Fruit fly (Drosophila melanogaster) whole organism, prepupa: ENCODE results near the gene Mi-2.

Source experiments
- CG11762 ChIP-seq: fragments of 200-800 bp; sonication (Bioruptor generic); optimal IDR thresholded peaks from 3 replicates; lab custom pipeline; 2016; ENCODE audit warnings: missing biosample characterization, missing genetic modification characterization; ENCODE audit not compliant: insufficient read depth
- CG11902 ChIP-seq: fragments of 200-800 bp; sonication (Bioruptor generic); optimal IDR thresholded peaks from 3 replicates; lab custom pipeline; 2016; ENCODE audit warnings: missing biosample characterization, missing genetic modification characterization
- CG31627 ChIP-seq: fragments of 200-800 bp; sonication (Bioruptor generic); optimal IDR thresholded peaks from 3 replicates; lab custom pipeline; 2016; ENCODE audit warnings: missing biosample characterization, missing genetic modification characterization
- CG32006 ChIP-seq: fragments of 200-800 bp; sonication (Bioruptor generic); optimal IDR thresholded peaks from 3 replicates; lab custom pipeline; 2017; ENCODE audit warnings: missing biosample characterization, mild to moderate bottlenecking, missing genetic modification characterization
- CG34406 ChIP-seq: fragments of 200-800 bp; sonication (Bioruptor generic); optimal IDR thresholded peaks from 3 replicates; lab custom pipeline; 2016; ENCODE audit warnings: missing biosample characterization, missing genetic modification characterization
- CG3919 ChIP-seq: fragments of 200-800 bp; sonication (Bioruptor generic); optimal IDR thresholded peaks from 3 replicates; lab custom pipeline; 2016; ENCODE audit warnings: missing biosample characterization, missing genetic modification characterization
- CG6854 ChIP-seq: fragments of 200-800 bp; sonication (Bioruptor generic); optimal IDR thresholded peaks from 2 replicates; lab custom pipeline; 2017; ENCODE audit warnings: missing biosample characterization, mild to moderate bottlenecking, missing genetic modification characterization
- CG7368 ChIP-seq: fragments of 200-800 bp; sonication (Bioruptor generic); optimal IDR thresholded peaks from 3 replicates; lab custom pipeline; 2016; ENCODE audit warnings: missing biosample characterization, missing genetic modification characterization
- Ets96B ChIP-seq: fragments of 200-800 bp; optimal IDR thresholded peaks from 2 replicates; lab custom pipeline; 2019; ENCODE audit warnings: missing biosample characterization, mild to moderate bottlenecking, missing genetic modification characterization, moderate library complexity
- Sox102F ChIP-seq: fragments of 200-800 bp; sonication (Bioruptor generic); optimal IDR thresholded peaks from 2 replicates; lab custom pipeline; 2016; ENCODE audit warnings: missing biosample characterization, mild to moderate bottlenecking, missing genetic modification characterization
- dac ChIP-seq: fragments of 200-800 bp; sonication (Bioruptor generic); optimal IDR thresholded peaks from 2 replicates; lab custom pipeline; 2017; ENCODE audit warnings: missing biosample characterization, mild to moderate bottlenecking, missing genetic modification characterization
- esn ChIP-seq: fragments of 200-800 bp; sonication (Bioruptor generic); optimal IDR thresholded peaks from 2 replicates; lab custom pipeline; 2016; ENCODE audit warnings: missing biosample characterization, mild to moderate bottlenecking, missing genetic modification characterization, moderate library complexity
- svp ChIP-seq: fragments of 200-800 bp; sonication (Bioruptor generic); peaks from one replicate; lab custom pipeline; 2016; ENCODE audit warnings: missing biosample characterization, missing genetic modification characterization

dm6 chr3L:19907706-19908070 lies 2.3 kb downstream of the Mi-2 start:
- no peak for TF ChIP-seq CG7368 (GFP tag; lab: Kevin White, UChicago)
- TF ChIP-seq CG31627 (GFP tag; lab: Kevin White, UChicago): no peak
- TF ChIP-seq CG6854 (GFP tag; lab: Kevin White, UChicago): no peak
- no peak for TF ChIP-seq CG34406
- no peak for TF ChIP-seq esn (GFP tag; lab: Kevin White, UChicago)
- TF ChIP-seq Sox102F (GFP tag; lab: Kevin White, UChicago): no peak
- no peak for TF ChIP-seq CG11762 (GFP tag; lab: Kevin White, UChicago)
- TF ChIP-seq CG3919 (GFP tag; lab: Kevin White, UChicago): no peak
- TF ChIP-seq CG11902: no peak
- TF ChIP-seq dac (GFP tag; lab: Kevin White, UChicago): no peak
- TF ChIP-seq CG32006: peak; percentile 49
- TF ChIP-seq svp (GFP tag; lab: Kevin White, UChicago): no peak
- no peak for TF ChIP-seq Ets96B
